Worm (Caenorhabditis elegans) whole organism, L3 larva: ENCODE measurements around the gene F54D10.9.

Experiments
- R02D3.7 ChIP-seq: fragments of 150-350 bp; optimal IDR thresholded peaks from 2 replicates; lab custom pipeline; 2014; ENCODE audit warnings: missing biosample characterization, missing genetic modification characterization
- ZK546.5 ChIP-seq: sonication (generic microtip); optimal IDR thresholded peaks from 2 replicates; lab custom pipeline; 2017; ENCODE audit warnings: missing biosample characterization, missing genetic modification characterization
- aly-2 ChIP-seq: fragments of 150-350 bp; optimal IDR thresholded peaks from 2 replicates; lab custom pipeline; 2014; ENCODE audit warnings: missing biosample characterization, missing genetic modification characterization
- ama-1 ChIP-seq: fragments of 150-350 bp; optimal IDR thresholded peaks from 2 replicates; lab custom pipeline; 2018
- ceh-16 ChIP-seq: sonication (generic microtip); optimal IDR thresholded peaks from 2 replicates; lab custom pipeline; 2017; ENCODE audit warnings: missing biosample characterization, missing genetic modification characterization
- ceh-28 ChIP-seq: fragments of 150-350 bp; optimal IDR thresholded peaks from 2 replicates; lab custom pipeline; 2014; ENCODE audit warnings: missing biosample characterization, missing genetic modification reagents, missing genetic modification characterization
- ceh-82 ChIP-seq: fragments of 150-350 bp; optimal IDR thresholded peaks from 2 replicates; lab custom pipeline; 2014; ENCODE audit warnings: missing biosample characterization, missing genetic modification characterization
- ceh-9 ChIP-seq: sonication (generic microtip); optimal IDR thresholded peaks from 2 replicates; lab custom pipeline; 2018; ENCODE audit warnings: missing biosample characterization, missing genetic modification characterization
- daf-12 ChIP-seq: fragments of 150-350 bp; optimal IDR thresholded peaks from 2 replicates; lab custom pipeline; 2014; ENCODE audit warnings: missing biosample characterization, missing genetic modification reagents, missing genetic modification characterization
- egl-27 ChIP-seq: sonication (generic microtip); optimal IDR thresholded peaks from 4 replicates; lab custom pipeline; 2017; ENCODE audit warnings: missing biosample characterization, missing genetic modification reagents, missing genetic modification characterization
- elt-1 ChIP-seq: fragments of 150-350 bp; optimal IDR thresholded peaks from 2 replicates; lab custom pipeline; 2014; ENCODE audit warnings: missing biosample characterization, missing genetic modification characterization
- eor-1 ChIP-seq, 2 experiments: fragments of 150-350 bp; optimal IDR thresholded peaks; 2 replicates each; lab custom pipeline; 2014 to 2018; ENCODE audit warnings: missing biosample characterization in 2 of 2, missing genetic modification characterization in 2 of 2
- fkh-10 ChIP-seq: sonication (generic microtip); optimal IDR thresholded peaks from 2 replicates; lab custom pipeline; 2017; ENCODE audit warnings: missing biosample characterization, missing genetic modification reagents, missing genetic modification characterization
- fos-1 ChIP-seq: fragments of 150-350 bp; optimal IDR thresholded peaks from 2 replicates; lab custom pipeline; 2014; ENCODE audit warnings: missing biosample characterization, missing genetic modification characterization
- hmg-11 ChIP-seq: sonication (generic microtip); optimal IDR thresholded peaks from 2 replicates; lab custom pipeline; 2016; ENCODE audit warnings: missing genetic modification characterization, missing compliant biosample characterization
- jun-1 ChIP-seq: fragments of 150-350 bp; optimal IDR thresholded peaks from 2 replicates; lab custom pipeline; 2014; ENCODE audit warnings: missing biosample characterization, missing genetic modification reagents, missing genetic modification characterization
- lin-39 ChIP-seq: fragments of 150-350 bp; optimal IDR thresholded peaks from 2 replicates; lab custom pipeline; 2018; ENCODE audit warnings: missing biosample characterization, missing genetic modification reagents, missing genetic modification characterization
- mdl-1 ChIP-seq: fragments of 150-350 bp; optimal IDR thresholded peaks from 2 replicates; lab custom pipeline; 2014; ENCODE audit warnings: missing biosample characterization, missing genetic modification characterization
- nhr-12 ChIP-seq: fragments of 150-350 bp; optimal IDR thresholded peaks from 2 replicates; lab custom pipeline; 2014; ENCODE audit warnings: missing biosample characterization, missing genetic modification characterization
- nhr-23 ChIP-seq: fragments of 150-350 bp; optimal IDR thresholded peaks from 2 replicates; lab custom pipeline; 2014; ENCODE audit warnings: missing biosample characterization, missing genetic modification reagents, missing genetic modification characterization
- nhr-237 ChIP-seq: fragments of 150-350 bp; optimal IDR thresholded peaks from 2 replicates; lab custom pipeline; 2014; ENCODE audit warnings: missing biosample characterization, missing genetic modification characterization
- nhr-25 ChIP-seq: sonication (generic microtip); optimal IDR thresholded peaks from 2 replicates; lab custom pipeline; 2017; ENCODE audit warnings: missing biosample characterization, missing genetic modification characterization
- nhr-28 ChIP-seq: fragments of 150-350 bp; optimal IDR thresholded peaks from 2 replicates; lab custom pipeline; 2014; ENCODE audit warnings: missing biosample characterization, missing genetic modification characterization
- nhr-43 ChIP-seq: sonication (generic microtip); optimal IDR thresholded peaks from 2 replicates; lab custom pipeline; 2016; ENCODE audit warnings: mild to moderate bottlenecking, missing genetic modification characterization, missing compliant biosample characterization; ENCODE audit not compliant: poor library complexity, severe bottlenecking
- nhr-67 ChIP-seq: fragments of 150-350 bp; optimal IDR thresholded peaks from 2 replicates; lab custom pipeline; 2014; ENCODE audit warnings: missing biosample characterization, missing genetic modification characterization
- nhr-76 ChIP-seq: fragments of 150-350 bp; sonication (generic microtip); optimal IDR thresholded peaks from 5 replicates; lab custom pipeline; 2014; ENCODE audit warnings: missing biosample characterization, missing genetic modification characterization
- pha-4 ChIP-seq: fragments of 150-350 bp; optimal IDR thresholded peaks from 2 replicates; lab custom pipeline; 2014; ENCODE audit warnings: missing biosample characterization, missing genetic modification reagents, missing genetic modification characterization
- skn-1 ChIP-seq: fragments of 150-350 bp; optimal IDR thresholded peaks from 2 replicates; lab custom pipeline; 2014; ENCODE audit warnings: missing biosample characterization, missing genetic modification characterization
- tbx-2 ChIP-seq: sonication (generic microtip); optimal IDR thresholded peaks from 2 replicates; lab custom pipeline; 2016; ENCODE audit warnings: mild to moderate bottlenecking, missing genetic modification characterization, missing compliant biosample characterization
- unc-39 ChIP-seq: sonication (generic microtip); optimal IDR thresholded peaks from 4 replicates; lab custom pipeline; 2017; ENCODE audit warnings: missing biosample characterization, missing genetic modification characterization
- unc-62 ChIP-seq: fragments of 150-350 bp; sonication (generic microtip); optimal IDR thresholded peaks from 4 replicates; lab custom pipeline; 2014; ENCODE audit warnings: missing biosample characterization, missing genetic modification reagents, missing genetic modification characterization
- zag-1 ChIP-seq: fragments of 150-350 bp; optimal IDR thresholded peaks from 2 replicates; lab custom pipeline; 2014; ENCODE audit warnings: missing biosample characterization, missing genetic modification characterization
- ztf-11 ChIP-seq: fragments of 150-350 bp; optimal IDR thresholded peaks from 2 replicates; lab custom pipeline; 2014; ENCODE audit warnings: missing biosample characterization, missing genetic modification characterization
- ztf-4 ChIP-seq: fragments of 150-350 bp; optimal IDR thresholded peaks from 2 replicates; lab custom pipeline; 2014; ENCODE audit warnings: missing biosample characterization, missing genetic modification characterization

The F54D10.9 gene

DNA sequence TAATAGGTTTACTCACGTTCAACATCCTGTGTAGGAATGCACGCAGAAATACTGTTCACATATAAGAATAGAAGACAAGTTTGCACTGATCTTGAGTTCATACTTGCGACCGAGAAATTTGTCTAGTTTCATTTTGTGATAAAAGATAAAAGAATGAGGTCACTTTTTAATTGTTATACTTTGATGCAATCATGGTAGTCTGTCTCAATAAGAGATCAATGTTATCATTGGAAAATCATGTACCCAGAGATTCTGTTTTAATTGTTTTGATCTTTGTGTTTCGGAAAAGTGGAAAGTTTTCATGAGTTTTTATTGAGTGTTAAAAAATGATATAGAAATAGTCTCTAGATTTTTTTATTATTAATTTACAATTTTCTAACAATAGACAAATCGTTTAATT, at the start of gene F54D10.9:
TSS of gene F54D10.9 (minus strand) at position 101 of the 400 bp plus-strand sequence.
- no peak for TF ChIP-seq nhr-12 (tag; lab: Kevin White, UChicago)
- TF ChIP-seq daf-12 (tag; lab: Kevin White, UChicago): no peak
- no peak for TF ChIP-seq unc-62
- no peak for TF ChIP-seq hmg-11
- no peak for TF ChIP-seq tbx-2 (tag; lab: Kevin White, UChicago)
- no peak for TF ChIP-seq pha-4 (tag; lab: Kevin White, UChicago)
- TF ChIP-seq nhr-43 (tag; lab: Kevin White, UChicago): no peak
- no peak for TF ChIP-seq ceh-28 (tag; lab: Kevin White, UChicago)
- no peak for TF ChIP-seq jun-1 (tag; lab: Kevin White, UChicago)
- no peak for TF ChIP-seq egl-27 (tag; lab: Kevin White, UChicago)
- no peak for TF ChIP-seq nhr-25 (tag; lab: Kevin White, UChicago)
- TF ChIP-seq ZK546.5 (tag; lab: Kevin White, UChicago): no peak
- TF ChIP-seq unc-39: no peak

DNA sequence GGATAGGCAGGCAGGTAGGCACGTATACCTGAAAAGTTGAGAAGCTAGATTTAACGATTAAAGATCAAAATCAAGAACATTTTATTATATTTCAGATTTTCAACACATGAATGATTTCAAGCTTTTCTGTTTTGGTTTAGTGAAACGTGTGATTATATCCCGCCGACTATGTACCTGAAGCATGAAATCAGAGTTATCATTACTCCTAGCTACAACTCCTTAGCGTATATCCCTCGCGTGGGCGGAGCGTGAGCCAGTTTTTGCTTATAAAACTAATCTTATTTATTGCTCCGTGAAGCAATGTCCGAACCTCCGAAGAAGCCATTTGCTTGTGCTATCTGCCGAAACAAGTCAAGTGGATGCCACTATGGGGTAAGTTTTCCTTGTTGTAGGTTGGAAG, 47.7 kb upstream of the F54D10.9 start, which contains the start of gene nhr-166:
TSS of gene nhr-166 (plus strand) at position 301 of the 400 bp plus-strand sequence.
- TF ChIP-seq skn-1 (tag; lab: Kevin White, UChicago) (no peak), fos-1 (tag; lab: Kevin White, UChicago) (no peak), nhr-28 (tag; lab: Kevin White, UChicago) (no peak), nhr-23 (no peak), ZK546.5 (tag; lab: Kevin White, UChicago) (no peak), ztf-11 (tag; lab: Kevin White, UChicago) (no peak), fkh-10 (GFP tag; lab: Kevin White, UChicago) (no peak), ceh-16 (tag; lab: Kevin White, UChicago) (no peak), nhr-67 (tag; lab: Kevin White, UChicago) (no peak), eor-1 (tag; optimal IDR thresholded peaks at IDR 0.05; lab: Kevin White, UChicago) (no peak), unc-39 (no peak), ceh-82 (no peak), mdl-1 (tag; lab: Kevin White, UChicago) (no peak), zag-1 (tag; lab: Kevin White, UChicago) (no peak), R02D3.7 (tag; lab: Kevin White, UChicago) (no peak), egl-27 (tag; lab: Kevin White, UChicago) (no peak), aly-2 (tag; lab: Kevin White, UChicago) (no peak)

DNA sequence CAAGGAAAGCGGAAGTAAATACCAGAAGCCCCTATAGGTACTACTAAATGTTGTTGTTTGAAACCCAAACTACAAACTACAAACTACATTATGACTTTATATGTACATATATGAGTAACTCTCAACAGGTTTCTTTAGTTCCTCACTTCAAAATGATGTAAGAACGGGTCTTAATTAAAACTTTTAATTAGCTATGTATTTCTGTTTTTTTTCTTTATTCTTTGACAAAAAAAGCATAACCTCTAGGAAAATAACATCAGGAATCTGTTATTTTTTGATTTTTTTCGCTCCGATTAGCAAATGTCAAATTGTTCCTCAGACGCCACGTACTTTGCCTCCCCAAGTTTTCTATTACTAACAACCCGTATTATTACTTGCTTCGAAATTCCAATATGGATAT, 46.0 kb upstream of the F54D10.9 start, which contains the start of gene srh-250:
TSS of gene srh-250 (plus strand) at position 301 of the 400 bp plus-strand sequence.
- TF ChIP-seq ztf-4 (no peak), nhr-12 (tag; lab: Kevin White, UChicago) (no peak), mdl-1 (tag; lab: Kevin White, UChicago) (no peak), fos-1 (tag; lab: Kevin White, UChicago) (no peak), ceh-28 (tag; lab: Kevin White, UChicago) (no peak), egl-27 (tag; lab: Kevin White, UChicago) (no peak), hmg-11 (no peak)

DNA sequence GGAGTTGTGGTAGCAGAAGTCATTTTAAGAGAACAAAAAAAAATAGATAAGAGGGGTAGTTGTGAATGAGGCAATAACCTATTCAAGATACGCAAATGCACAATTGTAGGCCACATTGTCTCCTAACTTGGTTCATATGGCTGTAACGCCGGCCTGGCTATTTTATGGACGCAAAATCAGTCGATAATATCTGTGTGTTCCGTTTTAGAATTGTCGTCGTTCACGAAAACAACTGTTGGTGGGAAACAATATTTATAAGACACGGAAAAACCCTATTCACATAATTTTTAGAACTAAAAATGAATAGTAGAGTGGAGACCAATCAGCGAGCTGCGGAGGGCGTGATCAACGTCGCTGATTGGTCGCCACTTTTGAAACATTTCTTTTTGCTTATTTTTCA, 45.6 kb upstream of the F54D10.9 start, which contains the start of gene sdz-7:
TSS of gene sdz-7 (minus strand) at position 101 of the 400 bp plus-strand sequence.
- TF ChIP-seq unc-62 (no peak), fos-1 (tag; lab: Kevin White, UChicago) (no peak), ama-1 (lab: Kevin White, UChicago) (no peak), pha-4 (tag; lab: Kevin White, UChicago) (no peak), skn-1 (tag; lab: Kevin White, UChicago) (no peak), unc-39 (no peak), lin-39 (tag; lab: Kevin White, UChicago) (no peak), nhr-237 (tag; lab: Kevin White, UChicago) (no peak), nhr-76 (tag; lab: Kevin White, UChicago) (no peak), hmg-11 (no peak), ceh-9 (no peak), ztf-4 (no peak), nhr-23 (no peak), daf-12 (tag; lab: Kevin White, UChicago) (no peak), elt-1 (no peak)
- TF ChIP-seq, all 47 proteins: peak for 0

DNA sequence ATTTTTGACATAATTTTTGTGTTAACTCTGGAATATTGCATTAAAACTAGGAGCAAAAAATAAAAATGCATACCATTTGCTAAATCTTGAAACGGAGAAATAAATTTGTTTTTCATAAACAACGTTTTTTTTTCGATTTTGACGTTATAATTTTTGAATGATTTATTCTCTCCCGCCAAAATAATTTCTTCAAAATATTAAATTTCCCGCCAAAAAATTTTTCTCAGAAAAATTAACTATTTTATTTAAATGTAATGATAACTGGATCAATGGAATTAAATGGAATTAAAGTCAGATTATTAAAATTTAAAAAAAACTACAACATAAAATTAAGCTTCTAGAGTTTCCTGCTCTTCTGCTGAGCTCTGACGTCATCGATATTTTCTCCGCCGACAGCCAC, 44.8 kb upstream of the F54D10.9 start, which contains the start of gene nep-3:
TSS of gene nep-3 (minus strand) at position 101 of the 400 bp plus-strand sequence.
- TF ChIP-seq unc-62: no peak
- no peak for TF ChIP-seq ceh-9
- TF ChIP-seq fos-1 (tag; lab: Kevin White, UChicago): no peak
- no peak for TF ChIP-seq nhr-76 (tag; lab: Kevin White, UChicago)
- TF ChIP-seq pha-4 (tag; lab: Kevin White, UChicago): no peak
- no peak for TF ChIP-seq ztf-11 (tag; lab: Kevin White, UChicago)
- TF ChIP-seq elt-1: no peak
- no peak for TF ChIP-seq eor-1 (tag; optimal IDR thresholded peaks at IDR 0.05; lab: Kevin White, UChicago)
- no peak for TF ChIP-seq daf-12 (tag; lab: Kevin White, UChicago)
